Fruit fly (Drosophila melanogaster) whole organism, wandering third instar larva: ENCODE measurements around the gene aqrs.
"Not testable (repeated sequence)": the region's sequence is repeated elsewhere in the genome, so short reads cannot be mapped to it uniquely, and the experiment has no call there.

Experiments
- Abd-B ChIP-seq: fragments of >200 bp; optimal IDR thresholded peaks from 2 replicates; lab custom pipeline; 2017; ENCODE audit warnings: missing biosample characterization, missing genetic modification characterization
- CG32264 ChIP-seq: fragments of 200-800 bp; sonication (Bioruptor generic); optimal IDR thresholded peaks from 2 replicates; lab custom pipeline; 2016; ENCODE audit warnings: missing biosample characterization, missing genetic modification characterization
- CG9705 ChIP-seq: fragments of 200-800 bp; sonication (Bioruptor generic); optimal IDR thresholded peaks from 2 replicates; lab custom pipeline; 2018; ENCODE audit warnings: missing biosample characterization, mild to moderate bottlenecking, missing genetic modification characterization
- Dfd ChIP-seq: fragments of >200 bp; optimal IDR thresholded peaks from 2 replicates; lab custom pipeline; 2017; ENCODE audit warnings: missing biosample characterization, missing genetic modification characterization
- GATAd ChIP-seq: sonication (Bioruptor generic); optimal IDR thresholded peaks from 2 replicates; lab custom pipeline; 2016; ENCODE audit warnings: missing biosample characterization, missing genetic modification characterization
- Hnf4 ChIP-seq: fragments of 200-800 bp; sonication (Bioruptor generic); optimal IDR thresholded peaks from 2 replicates; lab custom pipeline; 2016; ENCODE audit warnings: missing biosample characterization, mild to moderate bottlenecking, missing genetic modification characterization
- Hr78 ChIP-seq: fragments of >200 bp; optimal IDR thresholded peaks from 2 replicates; lab custom pipeline; 2017; ENCODE audit warnings: missing biosample characterization, missing genetic modification characterization
- Hr83 ChIP-seq: fragments of 200-300 bp; sonication (Bioruptor generic); optimal IDR thresholded peaks from 2 replicates; lab custom pipeline; 2016; ENCODE audit warnings: missing biosample characterization, mild to moderate bottlenecking, missing genetic modification characterization, moderate library complexity; ENCODE audit not compliant: poor library complexity, severe bottlenecking
- Jra ChIP-seq: sonication (Bioruptor generic); optimal IDR thresholded peaks from 2 replicates; lab custom pipeline; 2016; ENCODE audit warnings: missing biosample characterization, missing genetic modification characterization
- Mio ChIP-seq: sonication (Bioruptor generic); optimal IDR thresholded peaks from 2 replicates; lab custom pipeline; 2016; ENCODE audit warnings: missing biosample characterization, missing genetic modification characterization
- Myc ChIP-seq: fragments of >200 bp; optimal IDR thresholded peaks from 2 replicates; lab custom pipeline; 2017
- OdsH ChIP-seq: fragments of 200-800 bp; sonication (Bioruptor generic); optimal IDR thresholded peaks from 2 replicates; lab custom pipeline; 2016; ENCODE audit warnings: missing biosample characterization, mild to moderate bottlenecking, missing genetic modification characterization
- Vsx2 ChIP-seq: fragments of 200-300, 225-300 bp; sonication (Bioruptor generic); optimal IDR thresholded peaks from 2 replicates; lab custom pipeline; 2018; ENCODE audit warnings: missing biosample characterization, missing genetic modification characterization; ENCODE audit not compliant: partially characterized antibody
- br ChIP-seq: fragments of 200-800 bp; sonication (Bioruptor generic); optimal IDR thresholded peaks from 2 replicates; lab custom pipeline; 2016; ENCODE audit warnings: missing biosample characterization, missing genetic modification characterization
- brk ChIP-seq: fragments of 200-800 bp; sonication (Bioruptor generic); optimal IDR thresholded peaks from 2 replicates; lab custom pipeline; 2016; ENCODE audit warnings: missing biosample characterization, mild to moderate bottlenecking, missing genetic modification characterization
- dl ChIP-seq, 2 experiments: fragments of 175-275, 200-275 bp in 1 of 2; fragments of 200-275 bp in 1 of 2; sonication (Bioruptor generic); optimal IDR thresholded peaks; lab custom pipeline; 2018; ENCODE audit warnings: mild to moderate bottlenecking in 2 of 2, missing biosample characterization in 2 of 2, missing genetic modification characterization in 2 of 2, moderate library complexity in 2 of 2; ENCODE audit not compliant: partially characterized antibody in 2 of 2, insufficient read depth in 1 of 2
- dsf ChIP-seq: sonication (Bioruptor generic); optimal IDR thresholded peaks from 2 replicates; lab custom pipeline; 2016; ENCODE audit warnings: missing biosample characterization, missing genetic modification characterization, borderline replicate concordance
- ey ChIP-seq: fragments of 200-800 bp; sonication (Bioruptor generic); optimal IDR thresholded peaks from 2 replicates; lab custom pipeline; 2016; ENCODE audit warnings: missing biosample characterization, missing genetic modification characterization
- fru ChIP-seq: fragments of 200-800 bp; sonication (Bioruptor generic); optimal IDR thresholded peaks from 3 replicates; lab custom pipeline; 2016; ENCODE audit warnings: missing biosample characterization, mild to moderate bottlenecking, missing genetic modification characterization
- h ChIP-seq: fragments of 200-800 bp; sonication (Bioruptor generic); optimal IDR thresholded peaks from 3 replicates; lab custom pipeline; 2016; ENCODE audit warnings: missing biosample characterization, mild to moderate bottlenecking, missing genetic modification characterization
- jim ChIP-seq: fragments of 175-275, 200-325 bp; sonication (Bioruptor generic); optimal IDR thresholded peaks from 2 replicates; lab custom pipeline; 2016; ENCODE audit warnings: missing biosample characterization, mild to moderate bottlenecking, missing genetic modification characterization
- lola ChIP-seq: fragments of >200 bp; optimal IDR thresholded peaks from 2 replicates; lab custom pipeline; 2017; ENCODE audit warnings: missing biosample characterization, missing genetic modification characterization
- pan ChIP-seq: fragments of >200 bp; optimal IDR thresholded peaks from 2 replicates; lab custom pipeline; 2017
- psq ChIP-seq: fragments of 200-800 bp; sonication (Bioruptor generic); optimal IDR thresholded peaks from 3 replicates; lab custom pipeline; 2017; ENCODE audit warnings: missing biosample characterization, mild to moderate bottlenecking, missing genetic modification characterization, moderate library complexity
- rgr ChIP-seq: fragments of 200-800 bp; sonication (Bioruptor generic); optimal IDR thresholded peaks from 3 replicates; lab custom pipeline; 2016; ENCODE audit warnings: missing biosample characterization, mild to moderate bottlenecking, missing genetic modification characterization
- sage ChIP-seq: fragments of 200-800 bp; sonication (Bioruptor generic); optimal IDR thresholded peaks from 2 replicates; lab custom pipeline; 2016; ENCODE audit warnings: missing biosample characterization, mild to moderate bottlenecking, missing genetic modification characterization
- sv ChIP-seq: fragments of 200-800 bp; sonication (Bioruptor generic); optimal IDR thresholded peaks from 3 replicates; lab custom pipeline; 2016; ENCODE audit warnings: missing biosample characterization, missing genetic modification characterization
- tai ChIP-seq: sonication (Bioruptor generic); optimal IDR thresholded peaks from 2 replicates; lab custom pipeline; 2016; ENCODE audit warnings: missing biosample characterization, missing genetic modification characterization
- usp ChIP-seq: fragments of >200 bp; optimal IDR thresholded peaks from 2 replicates; lab custom pipeline; 2017; ENCODE audit warnings: missing biosample characterization, missing genetic modification characterization
- woc ChIP-seq: sonication (Bioruptor generic); optimal IDR thresholded peaks from 2 replicates; lab custom pipeline; 2016; ENCODE audit warnings: missing biosample characterization, mild to moderate bottlenecking, missing genetic modification characterization

Gene aqrs

dm6 chr3R:28758134-28758533 is at the start of gene aqrs:
TSS of gene aqrs (minus strand) at chr3R:28758234.
- TF ChIP-seq GATAd (GFP tag; lab: Kevin White, UChicago); psq; sage (GFP tag; lab: Kevin White, UChicago): not testable (repeated sequence)

DNA sequence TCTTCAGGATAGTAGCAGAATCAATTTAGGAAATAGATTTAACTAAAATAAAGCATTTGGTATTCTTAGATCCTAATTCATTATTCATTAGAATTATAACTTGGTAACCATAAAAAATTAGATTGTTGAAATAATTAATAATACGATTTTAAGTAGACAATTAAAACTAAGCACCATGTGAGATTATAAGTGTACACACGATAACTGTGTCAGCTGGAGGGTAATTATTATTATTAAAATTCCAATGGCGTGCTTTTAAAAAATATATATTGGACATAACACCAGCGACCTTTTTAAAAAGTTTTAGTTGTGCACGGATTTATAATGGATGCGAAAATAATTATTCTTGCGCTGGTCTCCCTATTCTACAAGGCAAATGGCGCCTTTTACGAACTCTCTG is 48.4 kb upstream of the aqrs start, which contains the start of gene CheB98a:
Gene CheB98a, plus strand, starts transcription at position 301 of the 400 bp plus-strand sequence.
- no peak for TF ChIP-seq fru (GFP tag; lab: Kevin White, UChicago)
- no peak for TF ChIP-seq Hr83 (GFP tag; lab: Kevin White, UChicago)
- TF ChIP-seq br (GFP tag; lab: Kevin White, UChicago), result no peak
- TF ChIP-seq GATAd (GFP tag; lab: Kevin White, UChicago), result no peak
- TF ChIP-seq Vsx2 (GFP tag; lab: Kevin White, UChicago), result no peak
- no peak for TF ChIP-seq jim (GFP tag; lab: Kevin White, UChicago)

DNA sequence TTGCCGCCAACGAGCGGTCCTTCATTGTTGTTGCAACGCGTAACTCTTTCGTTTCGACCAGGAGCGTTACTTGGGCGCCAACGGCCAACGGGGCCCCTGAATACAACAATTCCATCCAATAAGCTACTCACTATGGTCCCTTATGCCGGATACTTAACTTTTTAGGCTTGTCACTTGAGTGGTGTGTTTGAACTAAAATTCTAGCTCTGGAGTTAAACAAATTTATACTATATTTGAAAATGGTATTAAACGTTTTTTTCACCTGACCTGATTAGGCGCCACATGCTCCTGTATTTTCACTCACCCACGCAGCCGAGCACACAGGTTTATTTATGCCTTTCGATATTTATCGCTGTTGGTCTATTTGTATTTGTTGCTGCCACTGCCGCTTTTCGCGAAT is 47.1 kb upstream of the aqrs start:
- TF ChIP-seq fru (GFP tag; lab: Kevin White, UChicago) (peak; percentile 26), Hnf4 (GFP tag; lab: Kevin White, UChicago) (no peak), Abd-B (no peak), CG32264 (no peak), sv (GFP tag; lab: Kevin White, UChicago) (no peak), dsf (GFP tag; lab: Kevin White, UChicago) (no peak), Hr83 (GFP tag; lab: Kevin White, UChicago) (no peak)
- TF ChIP-seq, all 38 proteins: peak for 1

- TF ChIP-seq tai (GFP tag; lab: Kevin White, UChicago) (no peak), Myc (lab: Kevin White, UChicago) (no peak), rgr (no peak), Vsx2 (GFP tag; lab: Kevin White, UChicago) (no peak), GATAd (GFP tag; lab: Kevin White, UChicago) (no peak), Dfd (GFP tag; lab: Kevin White, UChicago) (no peak), dl (GFP tag; optimal IDR thresholded peaks at IDR 0.05; lab: Kevin White, UChicago; ENCODE audit: insufficient read depth in 1 of 2, partially characterized antibody in 2 of 2) (no peak), sage (GFP tag; lab: Kevin White, UChicago) (no peak), dsf (GFP tag; lab: Kevin White, UChicago) (no peak), pan (lab: Kevin White, UChicago) (no peak), woc (GFP tag; lab: Kevin White, UChicago) (no peak), usp (GFP tag; lab: Kevin White, UChicago) (no peak), CG9705 (no peak), lola (GFP tag; lab: Kevin White, UChicago) (no peak), brk (GFP tag; lab: Kevin White, UChicago) (no peak), Hnf4 (GFP tag; lab: Kevin White, UChicago) (no peak), OdsH (GFP tag; lab: Kevin White, UChicago) (no peak)
These were observed 32.2 kb upstream of the aqrs start, which contains the start of gene intr for dm6 chr3R:28790222-28790621. TSS of gene intr (plus strand) at chr3R:28790522.

DNA sequence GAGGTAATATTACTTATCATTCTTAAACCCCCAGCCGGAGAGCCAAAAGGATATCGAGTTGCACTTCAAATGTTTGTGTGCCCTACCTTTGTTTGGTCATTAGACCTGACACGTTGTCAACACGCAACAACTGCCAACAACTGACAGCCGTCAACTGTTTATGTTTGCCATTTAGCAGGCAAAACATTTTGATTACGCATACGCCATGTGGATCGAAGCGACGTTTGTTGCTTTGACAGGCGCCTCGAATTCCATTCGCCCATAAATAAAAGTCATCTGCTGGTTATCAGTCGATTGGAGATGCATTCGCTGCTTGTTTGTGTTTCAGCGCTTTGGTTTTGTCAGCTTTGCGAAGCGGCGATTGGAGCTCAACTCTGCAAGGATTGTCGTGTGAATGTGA is 31.3 kb upstream of the aqrs start, which contains the start of gene CG34295:
Gene CG34295, plus strand, starts transcription at position 301 of the 400 bp plus-strand sequence.
- TF ChIP-seq rgr (no peak), h (GFP tag; lab: Kevin White, UChicago) (no peak), jim (GFP tag; lab: Kevin White, UChicago) (no peak)

DNA sequence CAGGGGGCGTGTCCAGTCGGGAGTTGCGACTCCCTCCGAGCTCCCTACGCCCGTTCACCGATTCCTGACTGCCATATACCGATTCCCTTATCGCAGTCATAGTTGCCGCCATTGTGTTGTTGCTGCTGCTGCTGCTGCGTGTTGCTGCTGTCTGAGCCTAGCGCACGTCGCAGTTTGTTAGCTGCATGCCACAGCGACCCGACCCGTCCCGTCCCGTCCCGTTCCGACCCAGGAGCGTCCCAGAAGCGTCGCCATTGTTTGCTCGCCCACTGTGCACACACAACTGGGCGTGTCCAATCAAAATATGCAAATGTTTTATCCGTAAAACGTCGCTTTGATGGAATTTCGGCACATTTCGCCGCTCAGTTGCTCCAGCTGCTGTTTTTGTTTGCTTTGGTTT is 17.7 kb upstream of the aqrs start:
- TF ChIP-seq Dfd (GFP tag; lab: Kevin White, UChicago), result peak; percentile 90
- no peak for TF ChIP-seq Mio (GFP tag; lab: Kevin White, UChicago)

DNA sequence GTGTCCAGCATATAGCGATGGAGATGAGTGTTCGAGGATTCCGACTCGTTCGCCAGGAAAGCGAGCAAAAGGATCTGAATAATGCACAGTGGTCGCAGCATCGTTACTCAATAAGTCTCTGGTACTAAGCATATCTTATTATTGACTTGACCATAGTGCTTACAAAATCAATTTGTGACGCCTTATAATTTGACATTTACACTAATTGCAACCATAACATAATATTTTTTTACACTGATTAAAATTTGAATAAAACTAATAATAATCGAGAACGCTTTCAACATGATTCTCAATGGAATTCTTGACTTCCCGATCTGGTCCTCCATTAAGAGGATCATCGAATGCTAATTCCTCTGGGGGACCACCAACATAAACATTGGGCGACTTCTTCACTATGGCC is 1.2 kb downstream of the aqrs start, which contains the start of gene CG9997:
Gene CG9997, minus strand, starts transcription at position 101 of the 400 bp plus-strand sequence.
- TF ChIP-seq sv (GFP tag; lab: Kevin White, UChicago), result no peak
- TF ChIP-seq usp (GFP tag; lab: Kevin White, UChicago), result no peak
- TF ChIP-seq Jra (GFP tag; lab: Kevin White, UChicago), result no peak
- no peak for TF ChIP-seq Abd-B
- no peak for TF ChIP-seq dsf (GFP tag; lab: Kevin White, UChicago)
- no peak for TF ChIP-seq Hr78
- no peak for TF ChIP-seq psq
- TF ChIP-seq Hnf4 (GFP tag; lab: Kevin White, UChicago), result no peak
- no peak for TF ChIP-seq Dfd (GFP tag; lab: Kevin White, UChicago)
- no peak for TF ChIP-seq tai (GFP tag; lab: Kevin White, UChicago)
- TF ChIP-seq ey (GFP tag; lab: Kevin White, UChicago), result no peak
- TF ChIP-seq lola (GFP tag; lab: Kevin White, UChicago), result no peak
- TF ChIP-seq dl (GFP tag; optimal IDR thresholded peaks at IDR 0.05; lab: Kevin White, UChicago; ENCODE audit: insufficient read depth in 1 of 2, partially characterized antibody in 2 of 2), result no peak
